Worm (Caenorhabditis elegans) whole organism, L2 larva: ENCODE results near the gene lurp-3.

Source experiments
- F13H6.1 ChIP-seq: sonication (generic microtip); optimal IDR thresholded peaks from 2 replicates; lab custom pipeline; 2016; ENCODE audit warnings: missing genetic modification characterization, missing compliant biosample characterization
- aly-2 ChIP-seq: fragments of 150-350 bp; optimal IDR thresholded peaks from 2 replicates; lab custom pipeline; 2014; ENCODE audit warnings: missing biosample characterization, missing genetic modification characterization
- ceh-82 ChIP-seq: fragments of 150-350 bp; optimal IDR thresholded peaks from 2 replicates; lab custom pipeline; 2014; ENCODE audit warnings: missing biosample characterization, missing genetic modification characterization
- egl-27 ChIP-seq: sonication (generic microtip); optimal IDR thresholded peaks from 3 replicates; lab custom pipeline; 2017; ENCODE audit warnings: missing biosample characterization, missing genetic modification reagents, missing genetic modification characterization
- elt-1 ChIP-seq: fragments of 150-350 bp; optimal IDR thresholded peaks from 2 replicates; lab custom pipeline; 2014; ENCODE audit warnings: missing biosample characterization, missing genetic modification characterization
- nhr-237 ChIP-seq: fragments of 150-350 bp; optimal IDR thresholded peaks from 2 replicates; lab custom pipeline; 2014; ENCODE audit warnings: missing biosample characterization, missing genetic modification characterization
- unc-62 ChIP-seq: fragments of 150-350 bp; optimal IDR thresholded peaks from 2 replicates; lab custom pipeline; 2014; ENCODE audit warnings: missing biosample characterization, missing genetic modification reagents, missing genetic modification characterization
- ztf-1 ChIP-seq: fragments of 200-800 bp; sonication (Bioruptor generic); conservative IDR thresholded peaks from 2 replicates; pipeline ENCODE4 v1.3.6; 2022; ENCODE audit warnings: missing genetic modification characterization, missing compliant biosample characterization

DNA sequence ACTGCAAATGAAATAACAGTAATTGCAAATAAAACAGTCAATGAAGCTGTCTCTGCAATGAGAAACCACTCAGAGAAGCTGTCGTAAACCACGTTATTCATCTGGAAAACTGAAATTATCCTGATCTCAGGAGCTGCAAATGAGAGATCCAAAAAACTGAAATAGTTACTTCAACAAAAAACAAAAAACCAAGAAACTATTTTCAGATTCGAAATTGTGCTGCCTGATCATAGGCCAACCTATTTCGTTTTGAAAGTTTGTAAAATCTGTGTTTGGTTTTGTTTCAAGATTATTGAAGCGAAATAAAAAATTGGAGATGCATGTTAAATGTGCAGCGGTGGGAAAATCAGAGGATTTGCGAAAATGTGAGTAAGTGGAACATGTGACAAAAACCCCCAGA lies 34.9 kb upstream of the lurp-3 start, which contains the start of gene srv-8:
- TF ChIP-seq ceh-82 (tag; lab: Kevin White, UChicago) (no peak), elt-1 (tag; lab: Kevin White, UChicago) (no peak), unc-62 (no peak), nhr-237 (tag; lab: Kevin White, UChicago) (no peak), aly-2 (tag; lab: Kevin White, UChicago) (no peak), ztf-1 (no peak), F13H6.1 (tag; lab: Kevin White, UChicago) (no peak), egl-27 (no peak)
